Fruit fly (Drosophila melanogaster) Kc167 (cell line): ENCODE data around the gene dpp.

Experiments used
- Myc ChIP-seq: fragments of >200 bp; optimal IDR thresholded peaks from 2 replicates; lab custom pipeline; 2017; ENCODE audit warnings: missing external identifiers
- Sin3A ChIP-seq: fragments of >200 bp; optimal IDR thresholded peaks from 2 replicates; lab custom pipeline; 2018; ENCODE audit warnings: missing external identifiers
- h ChIP-seq: fragments of >200 bp; optimal IDR thresholded peaks from 3 replicates; lab custom pipeline; 2018; ENCODE audit warnings: missing external identifiers
- insv ChIP-seq: fragments of >200 bp; optimal IDR thresholded peaks from 3 replicates; lab custom pipeline; 2018; ENCODE audit warnings: missing external identifiers
- psq ChIP-seq: fragments of >200 bp; optimal IDR thresholded peaks from 2 replicates; lab custom pipeline; 2017; ENCODE audit warnings: missing external identifiers
- ttk ChIP-seq: sonication (Bioruptor generic); optimal IDR thresholded peaks from 2 replicates; lab custom pipeline; 2017; ENCODE audit warnings: missing external identifiers

dm6 chr2L:2467722-2468372, 39.7 kb downstream of the dpp start:
- TF ChIP-seq Sin3A (lab: Kevin White, UChicago) (no peak), psq (no peak), h (lab: Kevin White, UChicago) (no peak), ttk (lab: Kevin White, UChicago) (no peak), Myc (lab: Kevin White, UChicago) (no peak), insv (no peak)
